Fruit fly (Drosophila melanogaster): ENCODE results near the gene CG45064.

The CG45064 gene

DNA sequence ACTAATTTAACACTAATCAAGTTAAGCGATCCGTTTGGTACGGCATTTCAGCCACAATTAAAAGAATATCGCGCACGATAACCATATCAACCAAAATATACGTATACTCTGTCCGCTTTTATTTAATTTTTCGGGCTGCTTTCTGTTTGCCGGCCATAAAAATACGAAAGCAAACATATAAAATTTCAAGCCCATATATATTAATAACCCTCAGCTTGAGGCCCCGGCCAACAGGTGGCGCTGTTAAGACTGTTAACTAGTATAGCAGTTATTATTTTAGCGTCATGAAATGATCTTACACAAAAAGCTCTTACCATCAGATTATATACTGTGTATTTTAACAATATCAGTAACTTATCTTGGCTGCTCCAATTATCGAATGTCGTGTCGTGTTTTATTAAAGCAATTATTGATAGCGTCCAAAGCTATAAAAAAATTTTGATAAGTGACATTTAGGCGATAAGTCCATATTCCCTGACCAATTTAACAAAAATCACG is 36.4 kb upstream of the CG45064 start, which contains the start of gene Eo (continued):
- TF ChIP-seq tio (GFP tag; optimal IDR thresholded peaks at IDR 0.05) (no peak), CG11504 (tag; optimal IDR thresholded peaks at IDR 0.05) (peak; percentile 27), Sox100B (GFP tag; optimal IDR thresholded peaks at IDR 0.05) (peak; percentile 30), Hr51 (GFP tag; optimal IDR thresholded peaks at IDR 0.05) (peak in 1 of 2 experiments; percentile 11), CG1832 (GFP tag; optimal IDR thresholded peaks at IDR 0.05) (no peak), CG14441 (GFP tag; IDR thresholded peaks at IDR 0.05) (peak; percentile 4; the same call in 1 of the 2 replicates), CG7786 (GFP tag; optimal IDR thresholded peaks at IDR 0.05) (no peak), Meics (GFP tag; optimal IDR thresholded peaks at IDR 0.05) (peak; percentile 8), exex (tag; optimal IDR thresholded peaks at IDR 0.05) (peak; percentile 98), HmgD (GFP tag; optimal IDR thresholded peaks at IDR 0.05) (no peak), ab (GFP tag; optimal IDR thresholded peaks at IDR 0.05) (no peak), CG17385 (GFP tag; optimal IDR thresholded peaks at IDR 0.05) (no peak), grau (tag; optimal IDR thresholded peaks at IDR 0.05) (peak; percentile 5), CG4730 (GFP tag; IDR thresholded peaks at IDR 0.05) (no peak), Hmx (GFP tag; optimal IDR thresholded peaks at IDR 0.05) (no peak), Poxn (GFP tag; IDR thresholded peaks at IDR 0.05) (no peak), phol (tag; optimal IDR thresholded peaks at IDR 0.05) (peak; percentile 1), CG34376 (GFP tag; optimal IDR thresholded peaks at IDR 0.05) (peak; percentile 70), kni (GFP tag; optimal IDR thresholded peaks at IDR 0.05) (peak; percentile 2), Pdp1 (GFP tag; optimal IDR thresholded peaks at IDR 0.05) (peak in 1 of 2 experiments; percentile 70), Nf-YB (GFP tag; optimal IDR thresholded peaks at IDR 0.05) (no peak), pita (GFP tag; optimal IDR thresholded peaks at IDR 0.05) (peak; percentile 23), sna (GFP tag; IDR thresholded peaks at IDR 0.05; ENCODE audit: partially characterized antibody) (no peak), sug (tag; optimal IDR thresholded peaks at IDR 0.05) (peak; percentile 38)

DNA sequence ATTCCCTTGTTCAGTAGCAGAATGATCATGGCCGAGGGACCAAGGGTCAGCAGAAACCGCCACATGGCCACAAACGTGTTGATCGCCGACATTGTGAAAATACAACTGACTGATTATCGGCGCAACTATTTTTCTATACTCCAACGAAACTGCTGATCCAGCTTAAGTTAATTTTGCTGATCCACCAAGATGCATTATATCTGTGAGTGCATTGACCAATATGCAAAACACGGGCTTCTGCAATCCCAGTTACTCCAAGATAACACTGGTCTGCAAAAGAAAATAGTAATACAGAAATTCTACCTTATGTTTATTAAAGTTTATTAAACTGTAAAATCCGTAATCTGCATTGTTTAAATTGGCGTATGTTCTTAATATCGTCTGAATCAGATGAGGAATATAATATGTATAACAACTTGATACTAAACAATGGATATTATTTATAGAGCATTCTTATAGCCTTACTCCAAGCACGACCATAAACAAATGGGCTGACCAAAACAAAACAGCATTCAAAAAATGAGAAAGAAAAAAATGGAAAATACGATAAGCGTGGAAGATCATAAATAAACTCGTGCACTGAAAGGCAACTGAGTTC is 31.4 kb upstream of the CG45064 start, which contains the start of gene CG12398:
CG12398 (minus strand) TSS at position 107 of the 598 bp plus-strand sequence.
- TF ChIP-seq CTCF (GFP tag; optimal IDR thresholded peaks at IDR 0.05) (no peak), Mes4 (GFP tag; optimal IDR thresholded peaks at IDR 0.05) (no peak), CG6254 (GFP tag; optimal IDR thresholded peaks at IDR 0.05) (no peak), NC2α (GFP tag; optimal IDR thresholded peaks at IDR 0.05) (no peak), CG15269 (tag; optimal IDR thresholded peaks at IDR 0.05) (no peak), esg (GFP tag; conservative IDR thresholded peaks at IDR 0.05) (no peak), oc (tag; optimal IDR thresholded peaks at IDR 0.05) (no peak), aop (GFP tag; IDR thresholded peaks at IDR 0.05) (no peak), D (optimal IDR thresholded peaks at IDR 0.05) (no peak), D (GFP tag; optimal IDR thresholded peaks at IDR 0.05) (no peak), CG3847 (GFP tag; IDR thresholded peaks at IDR 0.05) (no peak), sna (GFP tag; IDR thresholded peaks at IDR 0.05; ENCODE audit: partially characterized antibody) (no peak), CG3838 (GFP tag; optimal IDR thresholded peaks at IDR 0.05) (no peak), CG6689 (GFP tag; IDR thresholded peaks at IDR 0.05) (no peak)
